Worm (Caenorhabditis elegans) whole organism, L1 larva: Measurements from ENCODE around the gene T10B10.8.

ENCODE experiments used
- C16A3.4 ChIP-seq: fragments of 150-350 bp; optimal IDR thresholded peaks from 2 replicates; lab custom pipeline; 2014; ENCODE audit warnings: missing biosample characterization, missing genetic modification characterization
- Y116A8C.19 ChIP-seq: sonication (generic microtip); optimal IDR thresholded peaks from 2 replicates; lab custom pipeline; 2016; ENCODE audit warnings: missing compliant biosample characterization, missing genetic modification characterization, borderline replicate concordance
- alr-1 ChIP-seq: fragments of 200-800 bp; sonication (Bioruptor generic); optimal IDR thresholded peaks from 2 replicates; lab custom pipeline; 2018; ENCODE audit warnings: borderline replicate concordance, mild to moderate bottlenecking, missing genetic modification characterization, missing compliant biosample characterization
- aly-2 ChIP-seq: fragments of 150-350 bp; optimal IDR thresholded peaks from 2 replicates; lab custom pipeline; 2014; ENCODE audit warnings: missing biosample characterization, missing genetic modification characterization
- blmp-1 ChIP-seq: fragments of 150-350 bp; optimal IDR thresholded peaks from 2 replicates; lab custom pipeline; 2014; ENCODE audit warnings: missing biosample characterization, missing genetic modification characterization
- ceh-82 ChIP-seq, 3 experiments: fragments of 150-350 bp in 1 of 3; sonication (generic microtip) in 2 of 3; optimal IDR thresholded peaks; 2 replicates each; lab custom pipeline; 2014 to 2017; ENCODE audit warnings: missing biosample characterization in 3 of 3, missing genetic modification characterization in 3 of 3
- ces-1 ChIP-seq: fragments of 150-350 bp; optimal IDR thresholded peaks from 2 replicates; lab custom pipeline; 2014; ENCODE audit warnings: missing biosample characterization, missing genetic modification reagents, missing genetic modification characterization
- efl-1 ChIP-seq, 4 experiments: fragments of 150-350 bp; optimal IDR thresholded peaks in 3 of 4; peaks in 1 of 4; 1 replicate in 1 of 4; 2 replicates in 3 of 4; lab custom pipeline; 2014; ENCODE audit warnings: missing biosample characterization in 2 of 4, missing genetic modification characterization in 2 of 4, missing genetic modification reagents in 2 of 4
- fkh-10 ChIP-seq: sonication (generic microtip); optimal IDR thresholded peaks from 2 replicates; lab custom pipeline; 2017; ENCODE audit warnings: missing biosample characterization, missing genetic modification reagents, missing genetic modification characterization
- fkh-4 ChIP-seq: sonication (generic microtip); optimal IDR thresholded peaks from 2 replicates; lab custom pipeline; 2016; ENCODE audit warnings: missing compliant biosample characterization, missing genetic modification characterization, borderline replicate concordance
- fkh-8 ChIP-seq: sonication (generic microtip); optimal IDR thresholded peaks from 2 replicates; lab custom pipeline; 2016; ENCODE audit warnings: mild to moderate bottlenecking, missing genetic modification characterization, missing compliant biosample characterization
- grh-1 ChIP-seq: fragments of 200-800 bp; sonication (Bioruptor generic); IDR thresholded peaks from 2 replicates; pipeline ENCODE4 v1.3.6; 2022; ENCODE audit warnings: missing genetic modification reagents, missing genetic modification characterization, missing compliant biosample characterization
- hlh-17 ChIP-seq: fragments of 200-800 bp; sonication (Bioruptor generic); optimal IDR thresholded peaks from 2 replicates; lab custom pipeline; 2018; ENCODE audit warnings: missing genetic modification characterization, mild to moderate bottlenecking, missing compliant biosample characterization, moderate library complexity, borderline replicate concordance
- hlh-4 ChIP-seq: sonication (generic microtip); optimal IDR thresholded peaks from 2 replicates; lab custom pipeline; 2016; ENCODE audit warnings: mild to moderate bottlenecking, missing genetic modification characterization, missing compliant biosample characterization
- irx-1 ChIP-seq: sonication (generic microtip); optimal IDR thresholded peaks from 2 replicates; lab custom pipeline; 2016; ENCODE audit warnings: missing genetic modification characterization, missing compliant biosample characterization
- lin-13 ChIP-seq: fragments of 150-350 bp; optimal IDR thresholded peaks from 2 replicates; lab custom pipeline; 2014; ENCODE audit warnings: missing biosample characterization, missing genetic modification reagents, missing genetic modification characterization
- lin-14 ChIP-seq: fragments of 200-800 bp; sonication (Bioruptor generic); optimal IDR thresholded peaks from 2 replicates; lab custom pipeline; 2018; ENCODE audit warnings: mild to moderate bottlenecking, missing genetic modification characterization, moderate library complexity, missing compliant biosample characterization
- lin-35 ChIP-seq, 2 experiments: fragments of 150-350 bp; optimal IDR thresholded peaks; 2 replicates each; lab custom pipeline; 2014; ENCODE audit warnings: missing biosample characterization in 2 of 2, missing genetic modification characterization in 2 of 2, missing genetic modification reagents in 2 of 2
- lir-3 ChIP-seq: sonication (generic microtip); optimal IDR thresholded peaks from 2 replicates; lab custom pipeline; 2016; ENCODE audit warnings: mild to moderate bottlenecking, missing genetic modification characterization, moderate library complexity, missing compliant biosample characterization; ENCODE audit not compliant: poor library complexity
- lsy-2 ChIP-seq, 2 experiments: fragments of 150-350 bp; optimal IDR thresholded peaks; 2 replicates each; lab custom pipeline; 2014; ENCODE audit warnings: missing biosample characterization in 2 of 2, missing genetic modification characterization in 2 of 2
- mab-9 ChIP-seq: fragments of 200-800 bp; sonication (Bioruptor generic); IDR thresholded peaks from 2 replicates; pipeline ENCODE4 v1.3.6; 2022; ENCODE audit warnings: missing genetic modification reagents, missing genetic modification characterization, missing compliant biosample characterization
- mdl-1 ChIP-seq, 2 experiments: fragments of 150-350 bp; optimal IDR thresholded peaks; 2 replicates each; lab custom pipeline; 2014 to 2017; ENCODE audit warnings: missing biosample characterization in 2 of 2, missing genetic modification characterization in 2 of 2, inconsistent platforms in 1 of 2
- mef-2 ChIP-seq: fragments of 150-350 bp; optimal IDR thresholded peaks from 2 replicates; lab custom pipeline; 2014; ENCODE audit warnings: missing biosample characterization, missing genetic modification characterization
- nhr-19 ChIP-seq: fragments of 200-800 bp; sonication (Bioruptor generic); conservative IDR thresholded peaks from 2 replicates; pipeline ENCODE4 v1.3.6; 2022; ENCODE audit warnings: missing genetic modification characterization, missing compliant biosample characterization
- nhr-20 ChIP-seq: sonication (generic microtip); optimal IDR thresholded peaks from 2 replicates; lab custom pipeline; 2016; ENCODE audit warnings: mild to moderate bottlenecking, missing genetic modification characterization, missing compliant biosample characterization
- nhr-47 ChIP-seq: sonication (generic microtip); optimal IDR thresholded peaks from 2 replicates; lab custom pipeline; 2016; ENCODE audit warnings: mild to moderate bottlenecking, missing genetic modification characterization, moderate library complexity, missing compliant biosample characterization
- nhr-71 ChIP-seq: sonication (generic microtip); optimal IDR thresholded peaks from 2 replicates; lab custom pipeline; 2016; ENCODE audit warnings: mild to moderate bottlenecking, missing genetic modification characterization, moderate library complexity, missing compliant biosample characterization
- nhr-77 ChIP-seq: fragments of 150-350 bp; optimal IDR thresholded peaks from 2 replicates; lab custom pipeline; 2014; ENCODE audit warnings: missing biosample characterization, missing genetic modification characterization
- nhr-84 ChIP-seq: sonication (generic microtip); optimal IDR thresholded peaks from 2 replicates; lab custom pipeline; 2017; ENCODE audit warnings: missing biosample characterization, missing genetic modification characterization
- pqm-1 ChIP-seq: sonication (generic microtip); optimal IDR thresholded peaks from 3 replicates; lab custom pipeline; 2017; ENCODE audit warnings: missing biosample characterization, missing genetic modification characterization
- snpc-4 ChIP-seq: fragments of 150-350 bp; optimal IDR thresholded peaks from 2 replicates; lab custom pipeline; 2014; ENCODE audit warnings: missing biosample characterization, missing genetic modification characterization
- sox-4 ChIP-seq: sonication (generic microtip); optimal IDR thresholded peaks from 2 replicates; lab custom pipeline; 2016; ENCODE audit warnings: missing genetic modification characterization, missing compliant biosample characterization
- sptf-1 ChIP-seq: fragments of 150-350 bp; optimal IDR thresholded peaks from 2 replicates; lab custom pipeline; 2014; ENCODE audit warnings: missing biosample characterization, missing genetic modification characterization
- sup-37 ChIP-seq: fragments of 200-800 bp; sonication (Bioruptor generic); optimal IDR thresholded peaks from 2 replicates; lab custom pipeline; 2018; ENCODE audit warnings: mild to moderate bottlenecking, missing genetic modification characterization, missing compliant biosample characterization
- tbx-2 ChIP-seq: sonication (generic microtip); optimal IDR thresholded peaks from 2 replicates; lab custom pipeline; 2016; ENCODE audit warnings: missing genetic modification characterization, missing compliant biosample characterization
- tlp-1 ChIP-seq: fragments of 150-350 bp; optimal IDR thresholded peaks from 2 replicates; lab custom pipeline; 2014; ENCODE audit warnings: missing biosample characterization, missing genetic modification characterization
- unc-62 ChIP-seq: fragments of 150-350 bp; optimal IDR thresholded peaks from 2 replicates; lab custom pipeline; 2014; ENCODE audit warnings: missing biosample characterization, missing genetic modification reagents, missing genetic modification characterization
- unc-86 ChIP-seq: sonication (generic microtip); optimal IDR thresholded peaks from 2 replicates; lab custom pipeline; 2016; ENCODE audit warnings: missing genetic modification characterization, missing compliant biosample characterization
- zag-1 ChIP-seq: fragments of 150-350 bp; optimal IDR thresholded peaks from 2 replicates; lab custom pipeline; 2014; ENCODE audit warnings: missing biosample characterization, missing genetic modification characterization
- ztf-11 ChIP-seq, 2 experiments: sonication (generic microtip); optimal IDR thresholded peaks; 2 replicates each; lab custom pipeline; 2016 to 2017; ENCODE audit warnings: missing genetic modification characterization in 2 of 2, missing biosample characterization in 1 of 2, missing compliant biosample characterization in 1 of 2

T10B10.8 gene

DNA sequence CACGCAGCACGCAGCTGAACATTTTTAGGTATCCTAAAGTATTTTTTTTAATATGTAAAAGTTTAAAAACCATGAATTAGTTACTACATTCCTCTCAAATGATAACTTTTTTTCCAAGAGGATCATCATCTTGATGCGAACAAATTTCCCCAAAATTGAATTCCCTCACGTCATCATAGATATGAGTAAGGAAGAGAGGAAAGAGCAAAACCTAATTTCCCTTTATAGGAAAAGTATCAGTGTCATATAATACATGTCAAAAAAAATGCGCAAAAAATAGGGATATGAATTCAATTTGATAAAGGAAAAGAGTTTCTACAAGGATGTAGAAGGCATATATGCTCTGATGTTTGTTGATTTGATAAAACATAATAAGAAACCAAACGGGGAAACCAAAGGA, 34.1 kb upstream of the T10B10.8 start:
- TF ChIP-seq fkh-10 (GFP tag; lab: Kevin White, UChicago): peak; percentile 56
- peak; percentile 33 for TF ChIP-seq lin-14
- no peak for TF ChIP-seq lsy-2 (tag; optimal IDR thresholded peaks at IDR 0.05; lab: Kevin White, UChicago)

ce11 chrX:15199052-15199451, 33.0 kb upstream of the T10B10.8 start, which contains the start of gene snt-7:
Gene snt-7 (minus strand): TSS chrX:15199152.
- TF ChIP-seq aly-2 (tag; lab: Kevin White, UChicago) (no peak), nhr-84 (no peak), nhr-77 (no peak), hlh-4 (no peak), nhr-19 (GFP tag; lab: Robert Waterston, UW) (no peak), lin-13 (no peak), mab-9 (GFP tag; lab: Robert Waterston, UW) (no peak), alr-1 (no peak), sptf-1 (tag; lab: Kevin White, UChicago) (no peak), lin-35 (GFP tag; optimal IDR thresholded peaks at IDR 0.05; lab: Kevin White, UChicago) (no peak), blmp-1 (tag; lab: Kevin White, UChicago) (no peak), snpc-4 (no peak), lir-3 (tag; lab: Kevin White, UChicago) (no peak), nhr-20 (tag; lab: Kevin White, UChicago) (no peak)

DNA sequence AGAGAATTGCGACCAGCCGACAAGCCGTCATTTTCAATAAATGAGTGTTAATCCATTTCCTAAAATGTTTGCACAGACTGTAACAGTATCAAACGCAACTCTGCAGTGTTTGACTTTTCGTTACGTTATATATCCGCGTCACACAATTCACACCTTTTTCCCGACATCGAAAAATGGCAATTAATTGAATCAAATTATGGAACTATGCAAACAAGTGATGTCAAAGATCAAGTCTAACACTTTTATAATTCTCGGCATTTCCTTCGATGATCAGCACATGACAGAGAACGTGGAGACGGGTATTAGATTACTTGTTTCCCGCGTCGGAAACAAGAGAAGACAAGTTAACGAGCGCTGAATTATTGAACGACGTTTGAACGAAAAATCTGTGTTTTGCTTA, 28.3 kb upstream of the T10B10.8 start, which contains the start of gene phat-6:
TSS of gene phat-6 (minus strand) at position 101 of the 400 bp plus-strand sequence.
- TF ChIP-seq unc-86 (tag; lab: Kevin White, UChicago) (peak; percentile 12), nhr-47 (tag; lab: Kevin White, UChicago) (peak; percentile 20), Y116A8C.19 (tag; lab: Kevin White, UChicago) (no peak), ztf-11 (tag; optimal IDR thresholded peaks at IDR 0.05; lab: Kevin White, UChicago) (no peak), fkh-8 (peak; percentile 3), fkh-10 (GFP tag; lab: Kevin White, UChicago) (no peak), lin-14 (peak; percentile 27), mef-2 (no peak), tbx-2 (peak; percentile 23), sox-4 (no peak), C16A3.4 (tag; lab: Kevin White, UChicago) (no peak), tlp-1 (no peak), nhr-71 (tag; lab: Kevin White, UChicago) (peak; percentile 50)

DNA sequence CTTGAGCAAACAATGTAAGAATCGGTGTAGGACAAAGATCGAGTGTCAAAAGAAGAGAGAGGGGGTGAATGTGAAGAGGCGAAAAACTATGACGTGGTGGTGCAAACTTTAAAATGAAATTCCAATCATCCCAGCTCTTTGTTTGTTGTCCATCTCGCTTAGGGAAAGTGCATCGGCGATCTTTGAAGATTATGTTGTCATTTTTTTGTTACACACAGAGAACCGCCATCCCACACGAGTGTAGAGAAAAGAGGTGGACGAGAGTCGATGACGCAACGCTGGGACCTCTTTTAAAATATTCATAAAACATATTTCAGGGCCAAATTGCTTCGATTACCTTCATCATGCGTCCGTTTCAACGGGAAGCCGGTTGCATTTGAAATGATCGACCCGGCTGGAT, 25.3 kb upstream of the T10B10.8 start:
- TF ChIP-seq lin-14 (peak; percentile 38), fkh-8 (no peak), efl-1 (optimal IDR thresholded peaks at IDR 0.05; lab: Kevin White, UChicago) (no peak), efl-1 (GFP tag; optimal IDR thresholded peaks at IDR 0.05 in 1 of 2; lab: Kevin White, UChicago) (peak in 1 of 2 experiments; percentile 38), ztf-11 (tag; optimal IDR thresholded peaks at IDR 0.05; lab: Kevin White, UChicago) (no peak), sox-4 (no peak)

ce11 chrX:15189823-15190222, 23.8 kb upstream of the T10B10.8 start, which contains the start of gene T10B10.4:
Gene T10B10.4 (plus strand): TSS chrX:15190123.
- TF ChIP-seq lin-14: no peak
- TF ChIP-seq irx-1 (tag; lab: Kevin White, UChicago): no peak
- no peak for TF ChIP-seq nhr-47 (tag; lab: Kevin White, UChicago)
- no peak for TF ChIP-seq fkh-4 (tag; lab: Kevin White, UChicago)
- TF ChIP-seq Y116A8C.19 (tag; lab: Kevin White, UChicago): no peak

ce11 chrX:15188986-15189675, 23.1 kb upstream of the T10B10.8 start:
- TF ChIP-seq sup-37 (GFP tag; lab: Kevin White, UChicago) (peak; percentile 26), fkh-10 (GFP tag; lab: Kevin White, UChicago) (peak; percentile 79), fkh-4 (tag; lab: Kevin White, UChicago) (no peak), ceh-82 (tag; optimal IDR thresholded peaks at IDR 0.05; lab: Kevin White, UChicago) (peak; percentile 56 to 62 (median 58)), ces-1 (GFP tag; lab: Kevin White, UChicago) (peak; percentile 44), mdl-1 (tag; optimal IDR thresholded peaks at IDR 0.05; lab: Kevin White, UChicago) (peak in 1 of 2 experiments; percentile 33), zag-1 (tag; lab: Kevin White, UChicago) (no peak), nhr-19 (GFP tag; lab: Robert Waterston, UW) (peak; percentile 67), pqm-1 (no peak), sptf-1 (tag; lab: Kevin White, UChicago) (no peak), hlh-17 (GFP tag; lab: Kevin White, UChicago) (no peak), unc-62 (no peak), C16A3.4 (tag; lab: Kevin White, UChicago) (peak; percentile 11), grh-1 (GFP tag; lab: Robert Waterston, UW) (no peak), tbx-2 (peak; percentile 81), irx-1 (tag; lab: Kevin White, UChicago) (peak; percentile 48)
